Fruit fly (Drosophila melanogaster) whole organism, prepupa: ENCODE data around the gene Gnf1.

Experiments
- CG10631 ChIP-seq: fragments of 200-800 bp; sonication (Bioruptor generic); optimal IDR thresholded peaks from 2 replicates; lab custom pipeline; 2016; ENCODE audit warnings: missing biosample characterization, missing genetic modification characterization
- CG10669 ChIP-seq: fragments of 200-800 bp; sonication (Bioruptor generic); optimal IDR thresholded peaks from 3 replicates; lab custom pipeline; 2018; ENCODE audit warnings: missing biosample characterization, mild to moderate bottlenecking, missing genetic modification characterization, moderate library complexity
- CG11762 ChIP-seq: fragments of 200-800 bp; sonication (Bioruptor generic); optimal IDR thresholded peaks from 3 replicates; lab custom pipeline; 2016; ENCODE audit warnings: missing biosample characterization, missing genetic modification characterization; ENCODE audit not compliant: insufficient read depth
- CG1621 ChIP-seq: fragments of 200-800 bp; sonication (Bioruptor generic); optimal IDR thresholded peaks from 3 replicates; lab custom pipeline; 2018; ENCODE audit warnings: missing biosample characterization, mild to moderate bottlenecking, missing genetic modification characterization
- CG16779 ChIP-seq: fragments of 200-800 bp; sonication (Bioruptor generic); optimal IDR thresholded peaks from 3 replicates; lab custom pipeline; 2017; ENCODE audit warnings: missing biosample characterization, mild to moderate bottlenecking, missing genetic modification characterization
- CG3032 ChIP-seq: fragments of 200-800 bp; optimal IDR thresholded peaks from 2 replicates; lab custom pipeline; 2019; ENCODE audit warnings: missing biosample characterization, mild to moderate bottlenecking, missing genetic modification characterization, moderate library complexity
- CG31627 ChIP-seq: fragments of 200-800 bp; sonication (Bioruptor generic); optimal IDR thresholded peaks from 3 replicates; lab custom pipeline; 2016; ENCODE audit warnings: missing biosample characterization, missing genetic modification characterization
- CG32006 ChIP-seq: fragments of 200-800 bp; sonication (Bioruptor generic); optimal IDR thresholded peaks from 3 replicates; lab custom pipeline; 2017; ENCODE audit warnings: missing biosample characterization, mild to moderate bottlenecking, missing genetic modification characterization
- CG34406 ChIP-seq: fragments of 200-800 bp; sonication (Bioruptor generic); optimal IDR thresholded peaks from 3 replicates; lab custom pipeline; 2016; ENCODE audit warnings: missing biosample characterization, missing genetic modification characterization
- CG3919 ChIP-seq: fragments of 200-800 bp; sonication (Bioruptor generic); optimal IDR thresholded peaks from 3 replicates; lab custom pipeline; 2016; ENCODE audit warnings: missing biosample characterization, missing genetic modification characterization
- CG6163 ChIP-seq: fragments of 200-800 bp; sonication (Bioruptor generic); IDR thresholded peaks from 3 replicates; pipeline ENCODE4 v1.3.6; 2022; ENCODE audit warnings: missing biosample characterization, missing genetic modification characterization
- CG6276 ChIP-seq: fragments of 200-800 bp; sonication (Bioruptor generic); optimal IDR thresholded peaks from 2 replicates; lab custom pipeline; 2017; ENCODE audit warnings: missing biosample characterization, mild to moderate bottlenecking, missing genetic modification characterization
- CG6792 ChIP-seq: fragments of 200-800 bp; sonication (Bioruptor generic); optimal IDR thresholded peaks from 3 replicates; lab custom pipeline; 2016; ENCODE audit warnings: missing biosample characterization, missing genetic modification characterization
- CG6854 ChIP-seq: fragments of 200-800 bp; sonication (Bioruptor generic); optimal IDR thresholded peaks from 2 replicates; lab custom pipeline; 2017; ENCODE audit warnings: missing biosample characterization, mild to moderate bottlenecking, missing genetic modification characterization
- CG7368 ChIP-seq: fragments of 200-800 bp; sonication (Bioruptor generic); optimal IDR thresholded peaks from 3 replicates; lab custom pipeline; 2016; ENCODE audit warnings: missing biosample characterization, missing genetic modification characterization
- CG8119 ChIP-seq: fragments of 200-800 bp; sonication (Bioruptor generic); IDR thresholded peaks from 3 replicates; pipeline ENCODE4 v1.3.6; 2022; ENCODE audit warnings: missing biosample characterization, missing genetic modification characterization
- CG8319 ChIP-seq: fragments of 200-800 bp; sonication (Bioruptor generic); optimal IDR thresholded peaks from 3 replicates; lab custom pipeline; 2016; ENCODE audit warnings: missing biosample characterization, missing genetic modification characterization
- CG8632 ChIP-seq: fragments of 200-800 bp; sonication (Bioruptor generic); optimal IDR thresholded peaks from 3 replicates; lab custom pipeline; 2016; ENCODE audit warnings: missing biosample characterization, missing genetic modification characterization
- CG9139 ChIP-seq: fragments of 200-800 bp; sonication (Bioruptor generic); optimal IDR thresholded peaks from 3 replicates; lab custom pipeline; 2017; ENCODE audit warnings: missing biosample characterization, mild to moderate bottlenecking, missing genetic modification characterization
- Eip75B ChIP-seq: fragments of 200-800 bp; sonication (Bioruptor generic); optimal IDR thresholded peaks from 3 replicates; lab custom pipeline; 2016; ENCODE audit warnings: missing biosample characterization, missing genetic modification characterization
- Eip78C ChIP-seq: fragments of 200-800 bp; sonication (Bioruptor generic); peaks from one replicate; lab custom pipeline; 2016; ENCODE audit warnings: missing biosample characterization, missing genetic modification characterization
- Ets21C ChIP-seq: fragments of 200-800 bp; sonication (Bioruptor generic); optimal IDR thresholded peaks from 3 replicates; lab custom pipeline; 2016; ENCODE audit warnings: missing biosample characterization, missing genetic modification characterization
- Gug ChIP-seq: fragments of 200-800 bp; sonication (Bioruptor generic); IDR thresholded peaks from 2 replicates; pipeline ENCODE4 v1.3.6; 2022; ENCODE audit warnings: missing biosample characterization, missing genetic modification characterization
- Hr38 ChIP-seq: sonication (Bioruptor generic); optimal IDR thresholded peaks from 2 replicates; lab custom pipeline; 2016; ENCODE audit warnings: missing biosample characterization, missing genetic modification characterization
- Hr39 ChIP-seq: fragments of 200-800 bp; sonication (Bioruptor generic); optimal IDR thresholded peaks from 2 replicates; lab custom pipeline; 2016; ENCODE audit warnings: missing biosample characterization, missing genetic modification characterization
- Hr4 ChIP-seq: fragments of 200-800 bp; sonication (Bioruptor generic); optimal IDR thresholded peaks from 3 replicates; lab custom pipeline; 2016; ENCODE audit warnings: missing biosample characterization, missing genetic modification characterization
- Met ChIP-seq: fragments of 200-800 bp; sonication (Bioruptor generic); optimal IDR thresholded peaks from 3 replicates; lab custom pipeline; 2016; ENCODE audit warnings: missing biosample characterization, missing genetic modification characterization
- OdsH ChIP-seq: fragments of 200-800 bp; sonication (Bioruptor generic); optimal IDR thresholded peaks from 3 replicates; lab custom pipeline; 2016; ENCODE audit warnings: missing biosample characterization, missing genetic modification characterization
- Smox ChIP-seq: fragments of 200-800 bp; sonication (Bioruptor generic); optimal IDR thresholded peaks from 3 replicates; lab custom pipeline; 2016; ENCODE audit warnings: missing biosample characterization, missing genetic modification characterization
- Sox102F ChIP-seq: fragments of 200-800 bp; sonication (Bioruptor generic); optimal IDR thresholded peaks from 2 replicates; lab custom pipeline; 2016; ENCODE audit warnings: missing biosample characterization, mild to moderate bottlenecking, missing genetic modification characterization
- Sox14 ChIP-seq: fragments of 200-800 bp; sonication (Bioruptor generic); optimal IDR thresholded peaks from 3 replicates; lab custom pipeline; 2016; ENCODE audit warnings: missing biosample characterization, missing genetic modification characterization
- Sox15 ChIP-seq: fragments of 200-800 bp; sonication (Bioruptor generic); optimal IDR thresholded peaks from 3 replicates; lab custom pipeline; 2016; ENCODE audit warnings: missing biosample characterization, missing genetic modification characterization
- achi ChIP-seq: fragments of 200-800 bp; sonication (Bioruptor generic); optimal IDR thresholded peaks from 3 replicates; lab custom pipeline; 2016; ENCODE audit warnings: missing biosample characterization, missing genetic modification characterization
- acj6 ChIP-seq: fragments of 200-800 bp; sonication (Bioruptor generic); optimal IDR thresholded peaks from 3 replicates; lab custom pipeline; 2016; ENCODE audit warnings: missing biosample characterization, missing genetic modification characterization
- cyc ChIP-seq: fragments of 200-800 bp; sonication (Bioruptor generic); optimal IDR thresholded peaks from 3 replicates; lab custom pipeline; 2016; ENCODE audit warnings: missing biosample characterization, missing genetic modification characterization
- dsx ChIP-seq: fragments of 200-800 bp; optimal IDR thresholded peaks from 3 replicates; lab custom pipeline; 2019; ENCODE audit warnings: missing biosample characterization, mild to moderate bottlenecking, missing genetic modification characterization, moderate library complexity; ENCODE audit not compliant: poor library complexity, severe bottlenecking
- eg ChIP-seq: fragments of 200-800 bp; sonication (Bioruptor generic); IDR thresholded peaks from 3 replicates; pipeline ENCODE4 v1.3.6; 2022; ENCODE audit warnings: missing biosample characterization, missing genetic modification characterization
- esn ChIP-seq: fragments of 200-800 bp; sonication (Bioruptor generic); optimal IDR thresholded peaks from 2 replicates; lab custom pipeline; 2016; ENCODE audit warnings: missing biosample characterization, mild to moderate bottlenecking, missing genetic modification characterization, moderate library complexity
- fd59A ChIP-seq: fragments of 200-800 bp; sonication (Bioruptor generic); optimal IDR thresholded peaks from 2 replicates; lab custom pipeline; 2017; ENCODE audit warnings: missing biosample characterization, mild to moderate bottlenecking, missing genetic modification characterization, missing genetic modification reagents
- fkh ChIP-seq: fragments of 200-800 bp; sonication (Bioruptor generic); optimal IDR thresholded peaks from 3 replicates; lab custom pipeline; 2017; ENCODE audit warnings: missing biosample characterization, mild to moderate bottlenecking, missing genetic modification characterization, moderate library complexity
- lz ChIP-seq: fragments of 200-800 bp; sonication (Bioruptor generic); optimal IDR thresholded peaks from 3 replicates; lab custom pipeline; 2016; ENCODE audit warnings: missing biosample characterization, missing genetic modification characterization
- net ChIP-seq: fragments of 200-800 bp; sonication (Bioruptor generic); optimal IDR thresholded peaks from 3 replicates; lab custom pipeline; 2016; ENCODE audit warnings: missing biosample characterization, missing genetic modification characterization
- pdm3 ChIP-seq: fragments of 200-800 bp; sonication (Bioruptor generic); optimal IDR thresholded peaks from 3 replicates; lab custom pipeline; 2016; ENCODE audit warnings: missing biosample characterization, missing genetic modification characterization
- salr ChIP-seq, 2 experiments: fragments of 200-800 bp; sonication (Bioruptor generic); optimal IDR thresholded peaks; 3 replicates each; lab custom pipeline; 2016 to 2018; ENCODE audit warnings: missing biosample characterization in 2 of 2, missing genetic modification characterization in 2 of 2, mild to moderate bottlenecking in 1 of 2
- spab ChIP-seq: fragments of 200-800 bp; sonication (Bioruptor generic); optimal IDR thresholded peaks from 2 replicates; lab custom pipeline; 2017; ENCODE audit warnings: missing biosample characterization, mild to moderate bottlenecking, missing genetic modification characterization, missing genetic modification reagents
- ss ChIP-seq, 2 experiments: fragments of 200-800 bp; sonication (Bioruptor generic); optimal IDR thresholded peaks; 2 replicates in 1 of 2; 3 replicates in 1 of 2; lab custom pipeline; 2017 to 2018; ENCODE audit warnings: mild to moderate bottlenecking in 2 of 2, missing biosample characterization in 2 of 2, missing genetic modification characterization in 2 of 2, moderate library complexity in 1 of 2
- svp ChIP-seq: fragments of 200-800 bp; sonication (Bioruptor generic); peaks from one replicate; lab custom pipeline; 2016; ENCODE audit warnings: missing biosample characterization, missing genetic modification characterization
- topi ChIP-seq: fragments of 200-800 bp; sonication (Bioruptor generic); optimal IDR thresholded peaks from 3 replicates; lab custom pipeline; 2016; ENCODE audit warnings: missing biosample characterization, missing genetic modification characterization
- vri ChIP-seq: fragments of 200-800 bp; sonication (Bioruptor generic); optimal IDR thresholded peaks from 3 replicates; lab custom pipeline; 2016; ENCODE audit warnings: missing biosample characterization, mild to moderate bottlenecking, missing genetic modification characterization

Gene Gnf1

DNA sequence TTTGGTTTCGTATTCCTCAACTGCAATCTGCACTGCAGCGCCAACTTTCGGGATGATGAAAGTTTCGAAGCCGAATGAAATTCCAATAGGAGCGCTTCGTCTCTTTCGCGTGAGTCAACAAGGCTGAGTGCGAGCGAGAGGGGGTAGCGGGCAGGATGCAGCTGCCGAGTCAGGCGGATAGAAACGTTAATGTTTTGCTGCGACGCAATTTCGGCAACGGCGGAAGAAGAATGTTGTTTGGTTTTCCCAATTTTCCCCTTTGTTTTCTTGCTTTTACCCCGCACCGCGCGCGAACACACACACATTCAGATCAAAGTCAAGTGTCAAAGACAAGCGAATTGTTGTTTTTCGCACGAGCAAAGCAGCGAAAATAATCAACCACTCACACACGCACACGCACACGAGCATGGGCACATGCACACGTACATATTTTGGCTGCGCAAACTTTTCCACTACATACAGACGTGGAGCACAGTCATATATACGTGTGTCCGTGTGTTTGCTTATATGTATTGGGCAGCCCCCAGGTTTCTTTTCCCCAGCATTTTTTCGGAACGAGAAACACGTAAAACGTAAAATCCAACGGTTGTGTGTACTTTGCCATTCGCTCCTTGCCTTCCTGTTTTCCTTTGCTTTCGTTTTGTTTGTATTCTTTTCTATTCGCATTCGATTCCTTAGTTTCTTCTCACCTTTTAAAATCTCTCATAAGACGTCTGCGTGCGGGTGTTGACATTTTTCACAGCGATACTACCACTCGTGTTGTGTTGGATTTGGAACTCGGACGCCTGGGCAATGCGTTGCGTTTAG, 45.5 kb downstream of the Gnf1 start (continued):
- TF ChIP-seq acj6 (no peak), fkh (peak; percentile 69), eg (GFP tag; lab: Robert Waterston, UW) (no peak), Hr38 (no peak)
- TF ChIP-seq, all 60 proteins: peak for 7

DNA sequence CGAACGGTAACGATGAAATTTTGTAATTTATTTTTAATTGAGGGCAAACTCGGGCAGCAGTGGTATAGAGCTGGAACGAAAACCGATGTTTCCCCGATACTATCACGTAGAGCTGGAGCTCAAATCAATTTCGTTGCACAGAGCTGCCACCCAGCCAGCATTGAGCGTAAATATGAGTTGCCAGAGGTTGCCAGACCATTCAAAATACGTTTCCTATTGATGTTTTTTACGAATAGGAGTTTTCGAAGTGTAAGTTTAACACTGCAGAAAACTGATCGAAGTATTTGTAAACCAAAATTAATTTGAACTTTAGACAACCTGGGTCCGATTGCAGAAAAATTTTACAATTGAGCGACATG, 46.1 kb downstream of the Gnf1 start, which contains the start of gene Ubc6:
Gene Ubc6, minus strand, starts transcription at position 112 of the 359 bp plus-strand sequence.
- TF ChIP-seq CG1621 (tag; lab: Kevin White, UChicago) (peak; percentile 53), Ets21C (GFP tag; lab: Kevin White, UChicago) (peak; percentile 60), CG10631 (GFP tag; lab: Kevin White, UChicago) (peak; percentile 49), CG8632 (GFP tag; lab: Kevin White, UChicago) (no peak), vri (GFP tag; lab: Kevin White, UChicago) (peak; percentile 32), Eip78C (no peak), CG6854 (GFP tag; lab: Kevin White, UChicago) (no peak), CG6276 (GFP tag; lab: Kevin White, UChicago) (no peak), cyc (GFP tag; lab: Kevin White, UChicago) (peak; percentile 66), esn (peak; percentile 61), Met (no peak), Sox102F (GFP tag; lab: Kevin White, UChicago) (peak; percentile 24), CG3032 (peak; percentile 48), dsx (no peak), topi (GFP tag; lab: Kevin White, UChicago) (peak; percentile 48), lz (GFP tag; lab: Kevin White, UChicago) (peak; percentile 67), acj6 (peak; percentile 45), CG6163 (no peak), CG9139 (GFP tag; lab: Kevin White, UChicago) (no peak), Gug (GFP tag; lab: Robert Waterston, UW) (no peak), ss (GFP tag; optimal IDR thresholded peaks at IDR 0.05; lab: Kevin White, UChicago) (no peak), CG7368 (GFP tag; lab: Kevin White, UChicago) (peak; percentile 42), Hr4 (GFP tag; lab: Kevin White, UChicago) (peak; percentile 30), Hr38 (no peak), Smox (peak; percentile 59), eg (GFP tag; lab: Robert Waterston, UW) (no peak), OdsH (GFP tag; lab: Kevin White, UChicago) (peak; percentile 62), CG10669 (peak; percentile 75), fd59A (no peak), CG16779 (tag; lab: Kevin White, UChicago) (no peak), CG8319 (GFP tag; lab: Kevin White, UChicago) (no peak), CG11762 (GFP tag; lab: Kevin White, UChicago) (no peak), net (GFP tag; lab: Kevin White, UChicago) (no peak), salr (GFP tag; optimal IDR thresholded peaks at IDR 0.05; lab: Kevin White, UChicago) (peak in 1 of 2 experiments; percentile 28), achi (GFP tag; lab: Kevin White, UChicago) (peak; percentile 12), spab (no peak), Eip75B (peak; percentile 49), Hr39 (peak; percentile 76), CG6792 (peak; percentile 23), svp (GFP tag; lab: Kevin White, UChicago) (peak; percentile 77), Sox14 (GFP tag; lab: Kevin White, UChicago) (peak; percentile 68), CG8119 (no peak), Sox15 (peak; percentile 29), CG31627 (GFP tag; lab: Kevin White, UChicago) (peak; percentile 76), CG34406 (GFP tag; lab: Kevin White, UChicago) (no peak), pdm3 (GFP tag; lab: Kevin White, UChicago) (peak; percentile 66), CG3919 (GFP tag; lab: Kevin White, UChicago) (peak; percentile 64), CG32006 (GFP tag; lab: Kevin White, UChicago) (no peak)
